Fruit fly (Drosophila melanogaster): ENCODE measurements around the gene CG18418.
A peak's percentile ranks its signal among the peaks of the same experiment; 100 is the strongest.

The CG18418 gene

DNA sequence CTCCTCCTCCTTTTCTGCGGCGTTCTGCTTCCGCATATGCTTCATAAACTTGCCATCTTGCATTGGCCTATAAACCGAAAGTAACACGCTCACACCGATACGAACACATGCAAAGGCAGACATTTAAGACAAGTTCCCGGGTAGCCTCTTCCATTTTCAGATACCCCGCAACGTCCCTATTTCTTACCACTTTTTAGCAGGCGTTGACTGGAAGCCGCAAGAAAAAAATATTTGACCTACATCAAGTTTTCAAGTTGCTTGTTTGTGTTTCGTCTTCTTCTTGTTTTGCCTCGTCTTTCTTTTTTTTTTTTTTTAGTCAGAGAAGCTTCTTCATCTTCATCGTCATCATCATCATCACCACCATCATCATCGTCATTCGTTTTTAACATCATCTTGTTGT lies 29.9 kb upstream of the CG18418 start:
- TF ChIP-seq Pif1B (GFP tag; optimal IDR thresholded peaks at IDR 0.05) (no peak), CG4496 (GFP tag; IDR thresholded peaks at IDR 0.05) (no peak), Ets98B (GFP tag; IDR thresholded peaks at IDR 0.05) (no peak), CG8301 (tag; optimal IDR thresholded peaks at IDR 0.05) (no peak), CG14655 (GFP tag; optimal IDR thresholded peaks at IDR 0.05) (no peak), EcR (GFP tag; optimal IDR thresholded peaks at IDR 0.05) (peak; percentile 49), CG8159 (tag; optimal IDR thresholded peaks at IDR 0.05) (no peak)

DNA sequence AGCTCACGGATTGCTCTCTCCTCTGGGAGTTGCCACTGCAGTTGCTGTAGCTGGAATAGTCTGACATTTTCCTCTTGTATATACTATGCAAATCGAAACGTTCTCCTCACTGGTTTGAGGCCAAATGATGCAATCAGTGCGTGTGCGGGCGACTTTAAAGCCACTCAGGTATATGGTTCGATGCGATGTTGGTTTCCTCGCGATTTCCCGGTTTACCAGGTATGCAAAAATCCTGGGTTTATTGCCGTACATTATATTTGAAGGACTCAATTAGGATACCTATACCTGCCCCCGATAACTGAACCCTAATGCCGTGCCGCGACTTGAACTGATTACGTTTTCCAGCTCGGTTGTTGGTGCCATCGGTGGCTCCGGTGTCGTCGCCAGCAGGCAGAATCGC lies 19.9 kb upstream of the CG18418 start, which contains the start of gene CG13712:
Gene CG13712, minus strand, starts transcription at position 101 of the 400 bp plus-strand sequence.
- no peak for TF ChIP-seq EcR (GFP tag; optimal IDR thresholded peaks at IDR 0.05)
- no peak for TF ChIP-seq fd96Ca (GFP tag; IDR thresholded peaks at IDR 0.05)
- TF ChIP-seq Ets98B (GFP tag; IDR thresholded peaks at IDR 0.05): no peak
- no peak for TF ChIP-seq CG4496 (GFP tag; IDR thresholded peaks at IDR 0.05)
- no peak for TF ChIP-seq CG14655 (GFP tag; optimal IDR thresholded peaks at IDR 0.05)
- TF ChIP-seq D1 (tag; optimal IDR thresholded peaks at IDR 0.05): no peak
- no peak for TF ChIP-seq Snoo (tag; optimal IDR thresholded peaks at IDR 0.05)
- no peak for TF ChIP-seq CG9948 (tag; optimal IDR thresholded peaks at IDR 0.05)

DNA sequence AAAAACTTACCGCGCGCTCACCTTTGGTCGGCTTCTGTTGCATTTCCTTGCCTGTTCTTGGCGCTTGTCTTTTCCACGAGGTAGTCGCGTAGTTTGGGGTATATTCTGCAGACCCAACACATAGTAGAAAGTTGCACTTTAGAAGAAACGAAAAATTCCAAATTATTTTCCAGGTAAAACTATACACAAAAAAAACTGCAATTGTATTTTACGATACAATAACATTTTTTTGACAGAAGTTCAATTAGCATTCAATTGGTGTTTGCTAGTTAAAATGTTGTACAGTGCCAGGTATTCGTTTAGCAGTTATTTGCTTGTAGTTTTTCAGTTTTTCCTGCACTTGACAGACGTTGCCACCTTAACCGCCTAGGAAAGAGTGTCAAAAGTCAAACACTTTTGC lies 18.7 kb upstream of the CG18418 start:
- TF ChIP-seq CG10348 (GFP tag; IDR thresholded peaks at IDR 0.05): no peak
- peak; percentile 59 for TF ChIP-seq CG8301 (tag; optimal IDR thresholded peaks at IDR 0.05)
- TF ChIP-seq fd96Ca (GFP tag; IDR thresholded peaks at IDR 0.05): 0 out of 3 replicates have a peak, but pooled peaks have one; percentile 23
- TF ChIP-seq CG14655 (GFP tag; optimal IDR thresholded peaks at IDR 0.05): peak; percentile 62

DNA sequence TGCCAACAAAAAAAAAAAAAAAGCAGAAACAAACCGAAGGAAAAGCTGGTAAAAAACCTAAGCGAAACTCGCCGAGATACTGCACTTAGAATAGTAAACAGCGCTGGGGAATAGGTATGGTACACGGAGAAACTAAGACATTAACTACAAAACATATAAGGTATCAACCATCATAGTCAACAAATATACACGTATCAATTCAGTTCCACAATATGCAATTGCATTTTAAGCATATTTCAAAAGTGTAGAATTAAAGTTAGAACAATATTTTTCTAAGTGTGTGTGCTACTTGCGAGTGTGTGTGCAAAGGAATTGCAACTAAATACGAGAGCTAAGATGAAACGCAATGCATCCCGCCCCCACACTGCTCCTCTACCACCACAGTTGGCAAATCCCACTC lies 18.0 kb upstream of the CG18418 start:
- TF ChIP-seq CG4496 (GFP tag; IDR thresholded peaks at IDR 0.05) (peak; percentile 92), CG10348 (GFP tag; IDR thresholded peaks at IDR 0.05) (peak; percentile 60; the same call in 1 of the 2 replicates), gl (tag; optimal IDR thresholded peaks at IDR 0.05) (no peak), fd96Ca (GFP tag; IDR thresholded peaks at IDR 0.05) (peak; percentile 87), CG32121 (GFP tag; IDR thresholded peaks at IDR 0.05) (peak; percentile 66), CG8301 (tag; optimal IDR thresholded peaks at IDR 0.05) (peak; percentile 94), D1 (tag; optimal IDR thresholded peaks at IDR 0.05) (no peak), EcR (GFP tag; optimal IDR thresholded peaks at IDR 0.05) (no peak), Pif1B (GFP tag; optimal IDR thresholded peaks at IDR 0.05) (peak; percentile 54), CG9948 (tag; optimal IDR thresholded peaks at IDR 0.05) (peak; percentile 76), CG14655 (GFP tag; optimal IDR thresholded peaks at IDR 0.05) (peak; percentile 93), CG17806 (tag; optimal IDR thresholded peaks at IDR 0.05) (peak; percentile 62), Pif1A (GFP tag; optimal IDR thresholded peaks at IDR 0.05) (peak; percentile 60), CG8159 (tag; optimal IDR thresholded peaks at IDR 0.05) (peak; percentile 9), rn (GFP tag; IDR thresholded peaks at IDR 0.05) (peak; percentile 79), CG34367 (tag; optimal IDR thresholded peaks at IDR 0.05) (peak; percentile 44), CG13204 (GFP tag; optimal IDR thresholded peaks at IDR 0.05) (no peak), Ets98B (GFP tag; IDR thresholded peaks at IDR 0.05) (peak; percentile 85), CG15710 (tag; optimal IDR thresholded peaks at IDR 0.05) (peak; percentile 42), Snoo (tag; optimal IDR thresholded peaks at IDR 0.05) (no peak), CG12605 (GFP tag; IDR thresholded peaks at IDR 0.05) (peak; percentile 82)

DNA sequence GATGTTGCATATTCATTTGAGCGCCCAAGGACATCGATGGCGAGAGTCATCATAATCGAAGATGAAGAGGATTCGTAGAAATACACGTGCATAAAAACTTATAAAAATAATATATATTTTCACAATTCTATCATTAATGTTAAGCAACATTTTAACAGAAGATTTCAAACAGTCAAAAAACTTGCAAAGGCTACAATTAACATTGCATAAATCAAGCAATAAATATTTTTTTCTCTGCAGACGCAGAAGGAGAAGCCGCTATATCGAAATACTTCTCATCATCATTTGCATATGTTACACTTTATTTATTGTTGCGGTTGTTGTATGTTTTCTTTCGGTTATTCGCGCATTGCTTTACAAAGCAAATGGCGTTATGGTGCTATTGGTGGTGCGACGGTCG lies 12.1 kb upstream of the CG18418 start:
- TF ChIP-seq CG9948 (tag; optimal IDR thresholded peaks at IDR 0.05): peak; percentile 14
- TF ChIP-seq CG15710 (tag; optimal IDR thresholded peaks at IDR 0.05): peak; percentile 43
- no peak for TF ChIP-seq CG34367 (tag; optimal IDR thresholded peaks at IDR 0.05)
- TF ChIP-seq Pif1A (GFP tag; optimal IDR thresholded peaks at IDR 0.05): peak; percentile 25
- TF ChIP-seq Pif1B (GFP tag; optimal IDR thresholded peaks at IDR 0.05): no peak
- TF ChIP-seq CG12605 (GFP tag; IDR thresholded peaks at IDR 0.05): no peak
- TF ChIP-seq CG8159 (tag; optimal IDR thresholded peaks at IDR 0.05): peak; percentile 44

DNA sequence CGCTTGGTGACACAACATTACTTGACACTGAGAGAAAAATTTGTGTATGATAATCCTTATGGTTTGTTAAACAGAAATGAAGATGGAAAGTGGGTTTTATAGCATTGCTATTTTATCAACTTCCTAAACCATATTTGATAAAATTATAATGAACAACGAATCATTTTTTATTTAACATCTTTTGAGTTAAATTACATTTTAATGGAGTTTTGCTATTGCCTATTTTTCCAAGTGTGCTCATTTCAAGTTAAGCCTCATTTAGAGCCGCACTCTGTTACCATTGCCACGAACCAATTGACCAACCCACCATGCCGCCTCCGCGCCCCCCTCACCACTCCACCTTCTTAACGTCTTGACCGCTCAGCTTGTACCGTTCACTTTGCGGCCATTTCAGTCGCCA lies 10.2 kb upstream of the CG18418 start:
- TF ChIP-seq Snoo (tag; optimal IDR thresholded peaks at IDR 0.05) (no peak), CG10348 (GFP tag; IDR thresholded peaks at IDR 0.05) (no peak), gl (tag; optimal IDR thresholded peaks at IDR 0.05) (no peak), EcR (GFP tag; optimal IDR thresholded peaks at IDR 0.05) (no peak), CG32121 (GFP tag; IDR thresholded peaks at IDR 0.05) (peak; percentile 85), CG8301 (tag; optimal IDR thresholded peaks at IDR 0.05) (peak; percentile 10), Ets98B (GFP tag; IDR thresholded peaks at IDR 0.05) (peak; percentile 74), CG14655 (GFP tag; optimal IDR thresholded peaks at IDR 0.05) (peak; percentile 20), fd96Ca (GFP tag; IDR thresholded peaks at IDR 0.05) (0 out of 3 replicates have a peak, but pooled peaks have one; percentile 31), D1 (tag; optimal IDR thresholded peaks at IDR 0.05) (no peak), CG34367 (tag; optimal IDR thresholded peaks at IDR 0.05) (no peak), CG17806 (tag; optimal IDR thresholded peaks at IDR 0.05) (no peak), Pif1B (GFP tag; optimal IDR thresholded peaks at IDR 0.05) (no peak), Pif1A (GFP tag; optimal IDR thresholded peaks at IDR 0.05) (no peak), CG4496 (GFP tag; IDR thresholded peaks at IDR 0.05) (peak; percentile 71), CG8159 (tag; optimal IDR thresholded peaks at IDR 0.05) (no peak), CG15710 (tag; optimal IDR thresholded peaks at IDR 0.05) (no peak), CG13204 (GFP tag; optimal IDR thresholded peaks at IDR 0.05) (no peak), rn (GFP tag; IDR thresholded peaks at IDR 0.05) (peak; percentile 54; the same call in 1 of the 2 replicates), CG12605 (GFP tag; IDR thresholded peaks at IDR 0.05) (peak; percentile 28; the same call in 1 of the 2 replicates), CG9948 (tag; optimal IDR thresholded peaks at IDR 0.05) (no peak)
